Fruit fly (Drosophila melanogaster) whole organism, embryonic: ENCODE results near the gene Vm34Ca.
A peak's percentile ranks its signal among the peaks of the same experiment; 100 is the strongest.

Experiments
- Atf-2 ChIP-seq: fragments of 200-800 bp; sonication (Bioruptor generic); optimal IDR thresholded peaks from 2 replicates; lab custom pipeline; 2016; ENCODE audit warnings: missing biosample characterization, missing genetic modification characterization
- BtbVII ChIP-seq: fragments of 200-800 bp; sonication (Bioruptor generic); optimal IDR thresholded peaks from 3 replicates; lab custom pipeline; 2017; ENCODE audit warnings: missing biosample characterization, mild to moderate bottlenecking, missing genetic modification characterization
- CG11504 ChIP-seq: fragments of 200-800 bp; sonication (Bioruptor generic); optimal IDR thresholded peaks from 3 replicates; lab custom pipeline; 2019; ENCODE audit warnings: missing biosample characterization, mild to moderate bottlenecking, missing genetic modification characterization, moderate library complexity
- CG11560 ChIP-seq: fragments of 200-800 bp; sonication (Bioruptor generic); IDR thresholded peaks from 3 replicates; pipeline ENCODE4 v1.3.6; 2022; ENCODE audit warnings: missing biosample characterization, missing genetic modification characterization
- CG12299 ChIP-seq: fragments of 200-800 bp; sonication (Bioruptor generic); optimal IDR thresholded peaks from 2 replicates; lab custom pipeline; 2018; ENCODE audit warnings: missing biosample characterization, mild to moderate bottlenecking, missing genetic modification characterization
- CG12659 ChIP-seq: fragments of 200-800 bp; sonication (Bioruptor generic); optimal IDR thresholded peaks from 3 replicates; lab custom pipeline; 2017; ENCODE audit warnings: mild to moderate bottlenecking, missing biosample characterization, missing genetic modification reagents, missing genetic modification characterization
- CG13894 ChIP-seq: fragments of 200-800 bp; sonication (Bioruptor generic); optimal IDR thresholded peaks from 3 replicates; lab custom pipeline; 2018; ENCODE audit warnings: missing biosample characterization, mild to moderate bottlenecking, missing genetic modification characterization, moderate library complexity
- CG14667 ChIP-seq: fragments of 200-800 bp; sonication (Bioruptor generic); IDR thresholded peaks from 2 replicates; pipeline ENCODE4 v1.3.6; 2022; ENCODE audit warnings: missing biosample characterization, missing genetic modification characterization
- CG15011 ChIP-seq: fragments of 200-800 bp; sonication (Bioruptor generic); optimal IDR thresholded peaks from 3 replicates; lab custom pipeline; 2018; ENCODE audit warnings: missing biosample characterization, mild to moderate bottlenecking, missing genetic modification characterization
- CG1603 ChIP-seq: fragments of 200-800 bp; sonication (Bioruptor generic); optimal IDR thresholded peaks from 2 replicates; lab custom pipeline; 2019; ENCODE audit warnings: missing biosample characterization, mild to moderate bottlenecking, missing genetic modification characterization, moderate library complexity
- CG17568 ChIP-seq: fragments of 200-800 bp; sonication (Bioruptor generic); optimal IDR thresholded peaks from 2 replicates; lab custom pipeline; 2018; ENCODE audit warnings: missing biosample characterization, mild to moderate bottlenecking, missing genetic modification characterization, moderate library complexity
- CG18011 ChIP-seq: fragments of 200-800 bp; sonication (Bioruptor generic); optimal IDR thresholded peaks from 2 replicates; lab custom pipeline; 2017; ENCODE audit warnings: missing biosample characterization, missing genetic modification characterization, mild to moderate bottlenecking, moderate library complexity, missing genotype
- CG18764 ChIP-seq: fragments of 200-800 bp; sonication (Bioruptor generic); optimal IDR thresholded peaks from 3 replicates; lab custom pipeline; 2016; ENCODE audit warnings: missing biosample characterization, missing genetic modification characterization
- CG2712 ChIP-seq: fragments of 200-800 bp; optimal IDR thresholded peaks from 3 replicates; lab custom pipeline; 2019; ENCODE audit warnings: missing biosample characterization, mild to moderate bottlenecking, missing genetic modification characterization, moderate library complexity
- CG4730 ChIP-seq: fragments of 200-800 bp; sonication (Bioruptor generic); IDR thresholded peaks from 2 replicates; pipeline ENCODE4 v1.3.6; 2022; ENCODE audit warnings: missing biosample characterization, missing genetic modification characterization
- CG6254 ChIP-seq: fragments of 200-800 bp; sonication (Bioruptor generic); optimal IDR thresholded peaks from 3 replicates; lab custom pipeline; 2017; ENCODE audit warnings: mild to moderate bottlenecking, missing biosample characterization, missing genetic modification reagents, missing genetic modification characterization
- CG6813 ChIP-seq: fragments of 200-800 bp; sonication (Bioruptor generic); optimal IDR thresholded peaks from 2 replicates; lab custom pipeline; 2017; ENCODE audit warnings: missing biosample characterization, missing genetic modification characterization, mild to moderate bottlenecking, moderate library complexity, missing genetic modification reagents
- CG8359 ChIP-seq: fragments of 200-800 bp; sonication (Bioruptor generic); optimal IDR thresholded peaks from 2 replicates; lab custom pipeline; 2017; ENCODE audit warnings: missing biosample characterization, mild to moderate bottlenecking, missing genetic modification characterization, borderline replicate concordance
- CG8944 ChIP-seq: fragments of 200-800 bp; sonication (Bioruptor generic); optimal IDR thresholded peaks from 3 replicates; lab custom pipeline; 2016; ENCODE audit warnings: missing biosample characterization, missing genetic modification characterization
- CG9876 ChIP-seq: fragments of 200-800 bp; sonication (Bioruptor generic); optimal IDR thresholded peaks from 2 replicates; lab custom pipeline; 2016; ENCODE audit warnings: missing biosample characterization, missing genetic modification characterization
- Camta ChIP-seq: fragments of 200-800 bp; sonication (Bioruptor generic); optimal IDR thresholded peaks from 2 replicates; lab custom pipeline; 2016; ENCODE audit warnings: missing biosample characterization, missing genetic modification characterization
- CrebB ChIP-seq: fragments of 200-800 bp; sonication (Bioruptor generic); optimal IDR thresholded peaks from 3 replicates; lab custom pipeline; 2018; ENCODE audit warnings: missing biosample characterization, mild to moderate bottlenecking, missing genetic modification characterization
- D19B ChIP-seq: fragments of 200-800 bp; sonication (Bioruptor generic); optimal IDR thresholded peaks from 2 replicates; lab custom pipeline; 2017; ENCODE audit warnings: missing biosample characterization, mild to moderate bottlenecking, missing genetic modification characterization
- H2.0 ChIP-seq: fragments of 200-800 bp; sonication (Bioruptor generic); IDR thresholded peaks from 2 replicates; pipeline ENCODE4 v1.3.6; 2022; ENCODE audit warnings: missing biosample characterization, missing genetic modification characterization
- Hey ChIP-seq: fragments of 200-800 bp; sonication (Bioruptor generic); optimal IDR thresholded peaks from 3 replicates; lab custom pipeline; 2018; ENCODE audit warnings: missing biosample characterization, mild to moderate bottlenecking, missing genetic modification characterization
- HmgZ ChIP-seq: fragments of 200-800 bp; sonication (Bioruptor generic); optimal IDR thresholded peaks from 2 replicates; lab custom pipeline; 2018; ENCODE audit warnings: missing biosample characterization, mild to moderate bottlenecking, missing genetic modification characterization
- Meics ChIP-seq: fragments of 200-800 bp; sonication (Bioruptor generic); optimal IDR thresholded peaks from 2 replicates; lab custom pipeline; 2017; ENCODE audit warnings: missing biosample characterization, mild to moderate bottlenecking, missing genetic modification characterization
- Mes4 ChIP-seq: fragments of 200-800 bp; sonication (Bioruptor generic); optimal IDR thresholded peaks from 2 replicates; lab custom pipeline; 2016; ENCODE audit warnings: missing biosample characterization, missing genetic modification characterization
- Ravus ChIP-seq: fragments of 200-800 bp; sonication (Bioruptor generic); IDR thresholded peaks from 2 replicates; pipeline ENCODE4 v1.3.6; 2022; ENCODE audit warnings: missing biosample characterization, missing genetic modification characterization
- Sox100B ChIP-seq: fragments of 200-800 bp; sonication (Bioruptor generic); optimal IDR thresholded peaks from 3 replicates; lab custom pipeline; 2018; ENCODE audit warnings: missing biosample characterization, mild to moderate bottlenecking, missing genetic modification characterization
- Ssrp ChIP-seq: fragments of 200-800 bp; sonication (Bioruptor generic); optimal IDR thresholded peaks from 2 replicates; lab custom pipeline; 2018; ENCODE audit warnings: missing biosample characterization, mild to moderate bottlenecking, missing genetic modification characterization, moderate library complexity
- ase ChIP-seq: fragments of 200-800 bp; sonication (Bioruptor generic); IDR thresholded peaks from 3 replicates; pipeline ENCODE4 v1.3.6; 2022; ENCODE audit warnings: missing biosample characterization, missing genetic modification characterization
- ato ChIP-seq: fragments of 200-800 bp; sonication (Bioruptor generic); IDR thresholded peaks from 2 replicates; pipeline ENCODE4 v1.3.6; 2022; ENCODE audit warnings: missing biosample characterization, missing genetic modification characterization; ENCODE audit not compliant: partially characterized antibody
- bigmax ChIP-seq: fragments of 200-800 bp; sonication (Bioruptor generic); optimal IDR thresholded peaks from 2 replicates; lab custom pipeline; 2018; ENCODE audit warnings: missing biosample characterization, mild to moderate bottlenecking, missing genetic modification characterization
- ewg ChIP-seq: fragments of 200-800 bp; sonication (Bioruptor generic); optimal IDR thresholded peaks from 3 replicates; lab custom pipeline; 2017; ENCODE audit warnings: mild to moderate bottlenecking, missing biosample characterization, missing genetic modification reagents, missing genetic modification characterization
- fd102C ChIP-seq: fragments of 200-800 bp; sonication (Bioruptor generic); optimal IDR thresholded peaks from 2 replicates; lab custom pipeline; 2018; ENCODE audit warnings: missing biosample characterization, mild to moderate bottlenecking, missing genetic modification characterization, moderate library complexity
- fd64A ChIP-seq: fragments of 200-800 bp; sonication (Bioruptor generic); optimal IDR thresholded peaks from 3 replicates; lab custom pipeline; 2018; ENCODE audit warnings: missing biosample characterization, mild to moderate bottlenecking, missing genetic modification characterization
- hkb ChIP-seq, 2 experiments: fragments of 200-800 bp in 1 of 2; fragments of >200 bp in 1 of 2; sonication (Bioruptor generic) in 1 of 2; IDR thresholded peaks in 1 of 2; optimal IDR thresholded peaks in 1 of 2; 2 replicates each; pipeline versions ENCODE4 v1.3.6 to Lab custom; 2017 to 2022; ENCODE audit warnings: missing biosample characterization in 1 of 2, missing genetic modification characterization in 1 of 2
- insv ChIP-seq, 2 experiments: fragments of 200-800 bp; sonication (Bioruptor generic); optimal IDR thresholded peaks; 3 replicates each; lab custom pipeline; 2016 to 2018; ENCODE audit warnings: missing biosample characterization in 2 of 2, missing genetic modification characterization in 2 of 2
- jigr1 ChIP-seq: fragments of 200-800 bp; sonication (Bioruptor generic); IDR thresholded peaks from 3 replicates; pipeline ENCODE4 v1.3.6; 2022; ENCODE audit warnings: missing biosample characterization, missing genetic modification characterization
- lola ChIP-seq, 3 experiments: fragments of >200 bp in 2 of 3; fragments of 200-800 bp in 1 of 3; sonication (Bioruptor generic) in 1 of 3; optimal IDR thresholded peaks; 2 replicates each; lab custom pipeline; 2017 to 2019; ENCODE audit warnings: missing biosample characterization in 3 of 3, missing genetic modification characterization in 3 of 3, mild to moderate bottlenecking in 1 of 3, moderate library complexity in 1 of 3
- mirr ChIP-seq: fragments of 200-800 bp; sonication (Bioruptor generic); optimal IDR thresholded peaks from 3 replicates; lab custom pipeline; 2018; ENCODE audit warnings: missing biosample characterization, mild to moderate bottlenecking, missing genetic modification characterization
- nau ChIP-seq: fragments of 200-800 bp; sonication (Bioruptor generic); optimal IDR thresholded peaks from 3 replicates; lab custom pipeline; 2017; ENCODE audit warnings: missing biosample characterization, mild to moderate bottlenecking, missing genetic modification characterization, missing genetic modification reagents
- org-1 ChIP-seq: fragments of 200-800 bp; sonication (Bioruptor generic); optimal IDR thresholded peaks from 2 replicates; lab custom pipeline; 2017; ENCODE audit warnings: missing biosample characterization, missing genetic modification characterization
- rib ChIP-seq: fragments of 200-800 bp; sonication (Bioruptor generic); IDR thresholded peaks from 2 replicates; pipeline ENCODE4 v1.3.6; 2022; ENCODE audit warnings: missing biosample characterization, missing genetic modification characterization
- salm ChIP-seq: fragments of 200-800 bp; sonication (Bioruptor generic); optimal IDR thresholded peaks from 2 replicates; lab custom pipeline; 2018; ENCODE audit warnings: missing biosample characterization, mild to moderate bottlenecking, missing genetic modification characterization
- tx ChIP-seq: fragments of 200-800 bp; sonication (Bioruptor generic); optimal IDR thresholded peaks from 2 replicates; lab custom pipeline; 2016; ENCODE audit warnings: missing biosample characterization, missing genetic modification characterization
- vfl ChIP-seq: fragments of 200-800 bp; sonication (Bioruptor generic); optimal IDR thresholded peaks from 2 replicates; lab custom pipeline; 2016; ENCODE audit warnings: missing biosample characterization, missing genetic modification characterization
- yki ChIP-seq: fragments of >200 bp; optimal IDR thresholded peaks from 3 replicates; lab custom pipeline; 2018
- zen2 ChIP-seq: fragments of 200-800 bp; sonication (Bioruptor generic); IDR thresholded peaks from 3 replicates; pipeline ENCODE4 v1.3.6; 2022; ENCODE audit warnings: missing biosample characterization, missing genetic modification characterization; ENCODE audit not compliant: partially characterized antibody

Gene Vm34Ca

dm6 chr2L:13370762-13371161, 40.7 kb downstream of the Vm34Ca start, which contains the start of gene ND-B22 (continued):
- TF ChIP-seq zen2 (GFP tag; lab: Robert Waterston, UW) (no peak), lola (GFP tag; optimal IDR thresholded peaks at IDR 0.05; lab: Kevin White, UChicago) (no peak), CG17568 (no peak), fd64A (no peak), CG18011 (GFP tag; lab: Kevin White, UChicago) (peak; percentile 17), CG2712 (peak; percentile 42), CG8944 (no peak), hkb (optimal IDR thresholded peaks at IDR 0.05; lab: Kevin White, UChicago) (no peak), hkb (GFP tag; IDR thresholded peaks at IDR 0.05; lab: Robert Waterston, UW) (peak; percentile 34; the same call in 1 of the 2 replicates), CG9876 (GFP tag; lab: Kevin White, UChicago) (no peak), tx (GFP tag; lab: Kevin White, UChicago) (no peak), Hey (tag; lab: Kevin White, UChicago) (no peak), CG15011 (GFP tag; lab: Kevin White, UChicago) (no peak), rib (no peak), CG11504 (tag; lab: Kevin White, UChicago) (peak; percentile 32), CrebB (tag; lab: Kevin White, UChicago) (no peak), yki (no peak), CG6813 (GFP tag; lab: Kevin White, UChicago) (no peak), ewg (GFP tag; lab: Kevin White, UChicago) (peak; percentile 52), CG13894 (tag; lab: Kevin White, UChicago) (peak; percentile 8), Ravus (GFP tag; lab: Robert Waterston, UW) (no peak), vfl (GFP tag; lab: Kevin White, UChicago) (no peak), H2.0 (GFP tag; lab: Robert Waterston, UW) (peak; percentile 50), ase (GFP tag; lab: Robert Waterston, UW) (no peak), Meics (GFP tag; lab: Kevin White, UChicago) (peak; percentile 36), CG6254 (GFP tag; lab: Kevin White, UChicago) (no peak), insv (GFP tag; optimal IDR thresholded peaks at IDR 0.05; lab: Kevin White, UChicago) (no peak), HmgZ (tag; lab: Kevin White, UChicago) (peak; percentile 65), nau (peak; percentile 32), salm (tag; lab: Kevin White, UChicago) (no peak), CG1603 (tag; lab: Kevin White, UChicago) (peak; percentile 46), Sox100B (GFP tag; lab: Kevin White, UChicago) (no peak), Camta (GFP tag; lab: Kevin White, UChicago) (no peak), Ssrp (tag; lab: Kevin White, UChicago) (peak; percentile 6), org-1 (GFP tag; lab: Kevin White, UChicago) (no peak), D19B (GFP tag; lab: Kevin White, UChicago) (peak; percentile 26), fd102C (GFP tag; lab: Kevin White, UChicago) (no peak), Atf-2 (GFP tag; lab: Kevin White, UChicago) (no peak), CG8359 (GFP tag; lab: Kevin White, UChicago) (no peak), Mes4 (GFP tag; lab: Kevin White, UChicago) (no peak), CG11560 (no peak), mirr (GFP tag; lab: Kevin White, UChicago) (no peak), BtbVII (GFP tag; lab: Kevin White, UChicago) (no peak), bigmax (GFP tag; lab: Kevin White, UChicago) (no peak), CG4730 (GFP tag; lab: Robert Waterston, UW) (no peak), ato (GFP tag; lab: Robert Waterston, UW) (no peak; the same call in 1 of the 2 replicates), CG18764 (GFP tag; lab: Kevin White, UChicago) (no peak), jigr1 (GFP tag; lab: Robert Waterston, UW) (no peak), CG14667 (GFP tag; lab: Robert Waterston, UW) (no peak), CG12299 (no peak), CG12659 (GFP tag; lab: Kevin White, UChicago) (peak; percentile 76)
